Worm (Caenorhabditis elegans): ENCODE data around the gene Y37E11AR.7.

The Y37E11AR.7 gene

ce11 chrIV:3767749-3768148, 12.5 kb upstream of the Y37E11AR.7 start:
- TF ChIP-seq set-16 (GFP tag; IDR thresholded peaks at IDR 0.05), result peak; percentile 58
- TF ChIP-seq Y75B8A.6 (GFP tag; IDR thresholded peaks at IDR 0.05), result no peak
- no peak for TF ChIP-seq nhr-76 (tag; optimal IDR thresholded peaks at IDR 0.05)
- no peak for TF ChIP-seq skn-1 (tag; optimal IDR thresholded peaks at IDR 0.05)
- no peak for TF ChIP-seq dmd-9 (GFP tag; IDR thresholded peaks at IDR 0.05)
- TF ChIP-seq mep-1 (tag; optimal IDR thresholded peaks at IDR 0.05), result no peak

DNA sequence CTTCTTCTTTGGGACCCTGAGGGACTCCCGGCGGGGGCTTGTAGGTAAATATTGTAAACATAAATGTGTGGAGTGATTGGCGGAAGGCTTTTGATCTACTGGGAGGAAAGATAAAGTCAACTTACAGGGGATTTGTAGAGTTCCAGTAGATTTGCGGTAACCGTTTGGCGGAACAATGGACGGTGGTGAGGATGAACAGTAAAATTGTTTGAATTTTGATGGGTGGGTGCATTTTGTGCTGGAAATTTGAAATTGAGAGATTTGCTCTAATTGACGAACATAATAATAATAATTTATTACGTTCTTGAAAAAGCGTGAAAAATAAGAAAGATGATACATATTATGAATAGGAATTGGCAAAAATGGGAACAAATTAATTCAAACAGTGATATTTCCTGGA, 11.3 kb upstream of the Y37E11AR.7 start, which contains the start of gene vab-2:
TSS of gene vab-2 (minus strand) at position 238 of the 400 bp plus-strand sequence.
- TF ChIP-seq madf-5 (GFP tag; IDR thresholded peaks at IDR 0.05), result no peak
- no peak for TF ChIP-seq lin-29 (GFP tag; IDR thresholded peaks at IDR 0.05)
- TF ChIP-seq ceh-82 (tag; optimal IDR thresholded peaks at IDR 0.05), result no peak
- TF ChIP-seq aha-1 (tag), result peak; percentile 92

ce11 chrIV:3765457-3765856, 10.2 kb upstream of the Y37E11AR.7 start:
- TF ChIP-seq aly-2 (tag; optimal IDR thresholded peaks at IDR 0.05) (no peak), arid-1 (GFP tag; conservative IDR thresholded peaks at IDR 0.05) (no peak), ctbp-1 (GFP tag; IDR thresholded peaks at IDR 0.05) (no peak), lir-3 (tag; optimal IDR thresholded peaks at IDR 0.05) (no peak), mdt-29 (GFP tag; IDR thresholded peaks at IDR 0.05) (no peak), nhr-6 (tag; optimal IDR thresholded peaks at IDR 0.05) (no peak), tag-97 (GFP tag; IDR thresholded peaks at IDR 0.05) (no peak), dmd-8 (GFP tag; IDR thresholded peaks at IDR 0.05) (no peak), R02D3.7 (tag; optimal IDR thresholded peaks at IDR 0.05) (no peak), ceh-32 (tag; optimal IDR thresholded peaks at IDR 0.05; ENCODE audit: poor library complexity) (no peak), mxl-3 (GFP tag; optimal IDR thresholded peaks at IDR 0.05) (no peak), rbr-2 (tag; optimal IDR thresholded peaks at IDR 0.05) (no peak), nhr-76 (tag; optimal IDR thresholded peaks at IDR 0.05) (no peak), daf-16 (GFP tag; optimal IDR thresholded peaks at IDR 0.05) (no peak), daf-16 (tag; optimal IDR thresholded peaks at IDR 0.05) (no peak), lim-7 (GFP tag; IDR thresholded peaks at IDR 0.05) (no peak), hif-1 (tag; optimal IDR thresholded peaks at IDR 0.05) (no peak)

DNA sequence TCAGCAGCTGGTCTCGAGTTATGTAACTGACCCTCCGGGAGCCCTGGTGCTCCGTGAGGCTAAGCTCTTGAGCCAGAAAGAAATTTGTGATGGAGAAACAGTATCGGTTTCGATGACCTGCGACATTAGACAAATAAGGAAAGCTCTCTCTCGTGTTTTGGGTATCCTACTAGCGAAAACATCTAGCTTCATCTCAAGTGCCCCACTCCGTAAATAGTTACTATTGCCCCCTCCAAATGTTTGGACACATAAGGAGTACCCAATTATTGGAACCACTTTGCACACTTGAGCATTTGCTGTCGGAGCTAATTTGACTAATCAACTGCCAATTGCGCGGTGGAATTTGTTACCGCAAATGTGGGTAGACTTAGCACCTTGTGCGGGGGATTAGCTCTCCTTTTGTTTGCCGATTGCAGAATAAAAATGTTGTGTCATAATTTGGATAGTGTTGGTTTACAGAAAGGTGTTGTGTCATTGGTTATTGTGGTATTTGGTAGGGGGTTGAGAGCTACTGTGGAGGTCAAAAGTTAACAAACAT, 8.8 kb upstream of the Y37E11AR.7 start:
- TF ChIP-seq hlh-11 (tag; optimal IDR thresholded peaks at IDR 0.05) (no peak), skn-1 (tag; optimal IDR thresholded peaks at IDR 0.05) (no peak), F44E2.7 (GFP tag; IDR thresholded peaks at IDR 0.05) (no peak), nhr-10 (tag; optimal IDR thresholded peaks at IDR 0.05) (no peak), F26F4.8 (GFP tag; conservative IDR thresholded peaks at IDR 0.05) (no peak), lin-39 (tag; optimal IDR thresholded peaks at IDR 0.05) (no peak), lin-38 (GFP tag; IDR thresholded peaks at IDR 0.05) (no peak), mdl-1 (tag; optimal IDR thresholded peaks at IDR 0.05) (no peak), daf-16 (GFP tag; optimal IDR thresholded peaks at IDR 0.05) (no peak), daf-16 (tag; optimal IDR thresholded peaks at IDR 0.05) (no peak), sdz-12 (GFP tag; optimal IDR thresholded peaks at IDR 0.05) (no peak), ceh-32 (tag; optimal IDR thresholded peaks at IDR 0.05; ENCODE audit: poor library complexity) (no peak), gei-8 (GFP tag; optimal IDR thresholded peaks at IDR 0.05) (no peak), egl-43 (GFP tag; IDR thresholded peaks at IDR 0.05) (no peak), lsy-2 (tag; optimal IDR thresholded peaks at IDR 0.05) (no peak), daf-8 (GFP tag; IDR thresholded peaks at IDR 0.05) (no peak)
